Worm (Caenorhabditis elegans): Measurements from ENCODE around the gene T16G12.12.

T16G12.12 gene

DNA sequence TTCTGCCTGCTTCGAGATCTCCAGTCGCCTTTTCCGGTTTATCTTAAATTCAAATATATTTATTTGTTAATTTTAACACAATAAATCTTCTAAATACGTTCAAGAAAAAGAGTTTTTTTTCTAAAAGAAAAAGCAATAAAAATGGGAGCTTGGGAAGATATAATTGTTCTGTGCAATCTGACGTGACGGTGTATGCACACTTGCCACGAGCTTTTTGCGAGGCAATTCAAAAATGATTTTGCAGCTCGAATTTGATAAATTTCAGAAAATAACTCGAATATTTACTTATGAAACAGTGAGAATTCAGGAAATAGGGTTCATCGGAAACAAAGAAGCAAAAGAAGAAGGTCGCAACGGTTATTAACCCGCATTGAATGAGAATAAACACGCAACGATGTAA is 39.7 kb downstream of the T16G12.12 start:
- TF ChIP-seq unc-62 (GFP tag; optimal IDR thresholded peaks at IDR 0.05), result no peak

- no peak for TF ChIP-seq unc-62 (GFP tag; optimal IDR thresholded peaks at IDR 0.05)
Measured at ce11 chrIII:10094538-10094937, 41.1 kb downstream of the T16G12.12 start.

DNA sequence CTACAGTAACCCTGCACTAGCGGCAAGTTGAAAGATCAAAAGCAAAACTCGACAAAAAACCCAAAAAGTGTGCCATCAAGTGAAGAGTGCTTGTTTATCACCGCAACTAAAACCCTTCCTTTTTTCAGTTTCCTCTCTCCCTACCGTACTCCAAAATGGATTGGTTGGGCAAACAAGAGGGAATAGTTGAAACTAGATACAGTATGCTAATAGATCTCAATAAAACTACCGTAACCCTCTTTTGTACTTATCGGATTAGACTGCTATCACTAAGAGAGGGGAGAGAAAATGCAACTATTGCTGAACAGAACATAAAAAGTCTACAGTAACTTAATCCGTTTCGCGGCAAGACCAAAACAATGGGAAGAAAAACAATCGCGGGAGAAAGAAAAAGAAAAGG is 42.0 kb downstream of the T16G12.12 start:
- no peak for TF ChIP-seq unc-62 (GFP tag; optimal IDR thresholded peaks at IDR 0.05)

DNA sequence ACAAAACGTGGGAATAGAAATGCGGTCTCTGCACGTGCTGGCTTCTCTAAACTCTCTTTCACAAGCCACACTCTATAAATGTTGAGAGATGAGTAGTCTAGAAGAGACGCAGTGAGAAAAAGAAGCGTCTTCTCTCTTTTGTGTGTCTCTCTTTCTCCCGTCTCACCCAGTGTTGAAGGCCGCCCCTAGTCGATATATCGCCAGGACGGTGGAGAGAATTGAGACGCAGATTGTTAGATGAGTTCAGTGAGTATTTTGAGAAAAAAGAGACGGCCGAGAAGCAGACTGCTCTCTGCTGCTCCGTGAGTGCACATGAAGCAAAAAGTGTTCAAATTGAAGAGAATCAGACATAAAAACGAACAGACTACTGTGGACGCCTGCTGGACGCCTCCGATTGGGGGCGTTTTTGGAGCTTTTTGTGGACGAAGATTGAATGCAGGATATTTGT is 43.1 kb downstream of the T16G12.12 start:
- TF ChIP-seq unc-62 (GFP tag; optimal IDR thresholded peaks at IDR 0.05), result no peak

DNA sequence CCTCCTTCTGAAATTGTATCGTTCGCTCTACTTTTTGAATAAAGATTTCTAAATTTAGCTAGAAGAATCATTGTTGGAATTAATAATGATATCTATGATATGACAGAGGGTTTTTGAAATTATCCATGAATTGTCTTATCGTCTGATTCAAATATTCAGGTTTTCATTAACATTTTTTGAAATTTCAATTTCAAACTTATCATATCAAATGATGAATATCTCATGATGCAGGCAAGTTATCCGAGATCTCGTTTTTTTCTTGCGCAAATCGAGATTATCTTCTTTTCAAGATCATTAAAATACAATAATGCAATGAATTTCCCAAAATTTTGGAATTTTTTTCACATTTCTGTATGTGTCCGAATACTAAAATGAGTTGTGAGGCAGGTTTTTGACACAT is 44.6 kb downstream of the T16G12.12 start, which contains the start of gene spop-1:
spop-1 (minus strand) TSS at position 101 of the 400 bp plus-strand sequence.
- TF ChIP-seq unc-62 (GFP tag; optimal IDR thresholded peaks at IDR 0.05), result no peak

- TF ChIP-seq unc-62 (GFP tag; optimal IDR thresholded peaks at IDR 0.05), result no peak
Measured at ce11 chrIII:10101352-10101751, 47.9 kb downstream of the T16G12.12 start, which contains the start of gene kel-10. Gene kel-10, minus strand, starts transcription at chrIII:10101452.

DNA sequence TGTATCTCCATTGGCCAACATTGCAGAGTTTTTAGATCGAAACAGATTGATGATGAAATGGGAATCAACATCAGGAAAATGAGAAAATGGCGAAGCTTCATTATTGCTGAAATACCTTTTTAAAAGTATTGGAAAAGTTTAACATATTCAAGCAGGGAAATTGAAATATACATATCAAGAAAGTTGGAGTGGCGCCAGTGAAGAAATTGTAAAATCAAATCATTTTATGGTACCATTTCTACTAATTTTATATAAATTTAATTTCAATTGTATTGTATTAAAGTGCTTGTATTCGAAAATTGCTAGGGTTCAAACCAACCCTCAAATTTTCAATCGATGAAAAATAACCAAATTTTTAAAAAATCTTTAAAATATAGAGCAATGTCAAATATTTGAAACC is 53.0 kb downstream of the T16G12.12 start, which contains the start of gene srt-55:
srt-55 (minus strand) TSS at position 101 of the 400 bp plus-strand sequence.
- TF ChIP-seq unc-62 (GFP tag; optimal IDR thresholded peaks at IDR 0.05), result no peak

ce11 chrIII:10108995-10109394 is 55.6 kb downstream of the T16G12.12 start, which contains the start of gene T16H12.9:
Gene T16H12.9, plus strand, starts transcription at chrIII:10109295.
- no peak for TF ChIP-seq unc-62 (GFP tag; optimal IDR thresholded peaks at IDR 0.05)

- TF ChIP-seq unc-62 (GFP tag; optimal IDR thresholded peaks at IDR 0.05), result no peak
Measured at ce11 chrIII:10112958-10113357, 59.5 kb downstream of the T16G12.12 start, which contains the start of gene vps-29. Gene vps-29, minus strand, starts transcription at chrIII:10113058.

Measured in whole organism, dauer.